Worm (Caenorhabditis elegans): ENCODE results near the gene E02H1.5.

- no peak for TF ChIP-seq lin-13 (GFP tag; optimal IDR thresholded peaks at IDR 0.05)
- no peak for TF ChIP-seq nhr-76 (tag; optimal IDR thresholded peaks at IDR 0.05)
Measured at ce11 chrII:9601679-9602078, 6.7 kb downstream of the E02H1.5 start.

All from whole organism, L4 larva.